Worm (Caenorhabditis elegans): Measurements from ENCODE around the gene irld-66.
A peak's percentile ranks its signal among the peaks of the same experiment; 100 is the strongest.

Gene irld-66

DNA sequence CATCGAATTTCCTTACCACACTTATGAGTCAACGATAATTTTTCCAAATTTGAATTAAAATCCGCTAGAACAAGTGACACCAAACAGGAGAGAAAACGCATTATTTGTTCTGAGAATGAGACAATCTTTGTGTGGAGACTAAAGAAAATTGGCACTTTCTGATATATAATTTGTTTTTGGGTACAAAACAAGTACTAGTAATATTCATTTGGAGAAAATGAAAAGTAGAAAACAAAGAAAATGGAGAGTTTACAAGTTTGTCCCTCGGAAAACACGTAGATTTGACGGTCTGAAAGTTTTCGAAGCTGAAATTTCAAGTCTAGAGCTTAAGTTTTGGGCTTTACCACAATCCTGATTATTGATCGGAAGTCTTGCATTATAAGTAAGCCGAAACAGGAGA, at the start of gene irld-66:
irld-66 (minus strand) TSS at position 101 of the 400 bp plus-strand sequence.
- no peak for TF ChIP-seq W03F9.2 (tag; optimal IDR thresholded peaks at IDR 0.05)
- no peak for TF ChIP-seq dao-5 (tag; optimal IDR thresholded peaks at IDR 0.05)
- TF ChIP-seq him-1 (tag; optimal IDR thresholded peaks at IDR 0.05) = no peak

DNA sequence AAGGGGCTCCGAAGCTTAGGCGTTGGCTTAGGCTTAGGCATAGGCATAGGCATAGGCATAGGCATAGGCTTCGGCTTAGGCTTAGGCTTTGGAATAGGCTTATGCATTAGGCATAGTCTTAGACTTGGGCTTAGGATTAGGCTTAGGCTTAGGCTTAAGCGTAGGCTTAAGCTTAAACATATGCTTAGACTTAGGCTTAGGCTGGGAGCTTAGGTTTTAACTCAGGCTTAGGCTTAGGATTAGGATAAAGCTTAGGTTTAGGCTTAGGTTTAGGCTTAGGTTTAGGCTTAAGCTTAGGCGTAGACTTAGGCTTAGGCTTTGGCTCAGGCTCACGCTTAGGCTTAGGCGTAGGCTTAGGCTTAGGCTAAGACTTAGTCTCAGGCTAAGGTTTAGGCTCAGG, 49.4 kb upstream of the irld-66 start:
- no peak for TF ChIP-seq dao-5 (tag; optimal IDR thresholded peaks at IDR 0.05)
- TF ChIP-seq him-1 (tag; optimal IDR thresholded peaks at IDR 0.05) = no peak
- no peak for TF ChIP-seq W03F9.2 (tag; optimal IDR thresholded peaks at IDR 0.05)

DNA sequence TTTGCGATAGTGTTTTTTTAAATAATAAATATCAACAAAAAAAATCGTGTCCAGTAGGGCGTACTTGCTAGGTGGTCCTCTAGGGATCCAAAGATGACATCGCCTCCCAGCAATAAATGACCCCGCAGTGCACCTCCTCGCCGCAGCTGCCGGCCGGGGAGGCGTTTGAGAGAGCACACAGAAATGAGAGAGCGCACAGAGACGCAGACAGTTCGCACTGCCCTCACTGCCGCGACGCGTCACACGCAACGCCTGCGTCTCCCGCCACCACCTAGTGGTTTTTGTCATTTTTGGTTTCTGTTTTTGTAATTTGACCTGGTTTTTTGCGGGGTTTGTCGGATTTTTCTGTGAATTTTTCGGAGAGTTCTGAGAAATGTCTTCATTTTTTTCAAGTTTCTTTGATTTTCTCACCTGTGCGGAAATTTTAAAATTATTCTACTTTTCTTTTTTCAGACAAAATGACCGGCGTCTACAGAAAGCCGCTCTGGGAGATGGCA, 47.3 kb upstream of the irld-66 start, which contains the start of gene lido-7:
lido-7 (plus strand) TSS at position 447 of the 497 bp plus-strand sequence.
- TF ChIP-seq dao-5 (tag; optimal IDR thresholded peaks at IDR 0.05) = no peak
- peak; percentile 18 for TF ChIP-seq him-1 (tag; optimal IDR thresholded peaks at IDR 0.05)

DNA sequence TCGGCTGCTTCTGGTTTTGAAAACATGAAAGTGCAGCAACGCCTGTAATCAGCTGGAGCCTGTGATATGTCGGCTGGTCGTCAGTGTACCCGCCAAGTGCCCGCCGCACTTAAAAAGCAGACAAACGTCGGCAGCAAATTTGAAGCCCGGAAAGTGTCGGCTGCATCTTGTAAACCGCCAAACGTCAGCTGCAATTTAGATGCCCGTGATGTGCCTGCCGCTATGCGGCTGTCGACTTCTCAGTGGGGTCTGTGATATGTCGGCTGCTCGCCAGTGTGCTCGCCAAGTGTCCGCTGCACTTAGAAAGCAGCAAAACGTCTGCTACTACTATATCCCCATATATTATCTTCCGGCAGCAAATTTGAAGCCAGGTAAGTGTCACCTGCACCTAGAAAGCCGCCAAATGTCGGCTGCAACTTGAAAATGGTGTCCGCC, 46.5 kb upstream of the irld-66 start:
- no peak for TF ChIP-seq him-1 (tag; optimal IDR thresholded peaks at IDR 0.05)
- no peak for TF ChIP-seq dao-5 (tag; optimal IDR thresholded peaks at IDR 0.05)
- no peak for TF ChIP-seq W03F9.2 (tag; optimal IDR thresholded peaks at IDR 0.05)

DNA sequence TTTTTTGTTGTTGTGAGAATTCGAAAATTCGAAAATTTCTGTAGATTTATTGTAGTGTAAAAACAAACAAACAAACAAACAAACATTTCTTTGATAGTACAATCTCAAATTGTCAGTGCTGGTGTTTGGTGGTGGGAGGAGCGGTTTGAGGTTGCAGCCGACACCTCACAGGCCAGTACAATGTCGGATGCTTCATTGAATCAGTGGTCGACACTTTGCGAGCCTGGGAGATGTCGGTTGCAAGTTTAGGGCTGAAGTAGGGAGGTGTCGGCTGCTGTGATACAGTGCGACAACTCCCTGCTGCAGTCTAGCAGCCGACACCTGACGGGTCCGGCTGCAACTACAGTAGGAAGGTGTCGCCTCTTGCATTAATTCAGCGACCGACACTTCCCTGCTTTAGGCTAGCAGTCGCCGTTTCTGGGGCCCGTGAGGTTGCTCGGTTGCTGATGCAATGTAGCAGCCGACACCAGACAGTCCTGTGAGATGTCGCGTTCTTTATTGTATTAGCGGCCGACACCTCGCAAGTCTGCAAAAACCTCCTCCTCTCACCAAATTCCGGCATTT, 45.4 kb upstream of the irld-66 start:
- TF ChIP-seq dao-5 (tag; optimal IDR thresholded peaks at IDR 0.05) = no peak
- TF ChIP-seq W03F9.2 (tag; optimal IDR thresholded peaks at IDR 0.05) = no peak
- TF ChIP-seq him-1 (tag; optimal IDR thresholded peaks at IDR 0.05) = no peak

DNA sequence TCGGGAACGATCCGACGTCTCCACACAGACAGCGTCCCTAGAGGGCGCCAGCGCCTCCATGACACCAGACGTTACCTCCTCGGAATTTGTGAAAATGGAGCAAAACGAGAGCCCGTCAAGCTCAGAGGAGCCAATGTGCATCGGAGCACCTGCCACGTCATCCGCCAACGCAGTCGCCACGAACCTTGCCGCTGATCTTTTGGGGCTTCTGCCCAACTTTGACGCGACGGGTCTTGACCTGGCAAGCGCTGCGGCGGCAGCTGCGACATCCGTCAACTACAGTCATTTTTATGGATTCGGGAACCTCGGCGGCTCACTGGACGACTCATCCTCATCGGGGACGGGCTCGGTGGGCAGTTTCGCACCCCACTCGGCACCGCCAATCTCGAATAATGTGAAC, 44.8 kb upstream of the irld-66 start:
- no peak for TF ChIP-seq him-1 (tag; optimal IDR thresholded peaks at IDR 0.05)
- TF ChIP-seq W03F9.2 (tag; optimal IDR thresholded peaks at IDR 0.05) = no peak
- no peak for TF ChIP-seq dao-5 (tag; optimal IDR thresholded peaks at IDR 0.05)

DNA sequence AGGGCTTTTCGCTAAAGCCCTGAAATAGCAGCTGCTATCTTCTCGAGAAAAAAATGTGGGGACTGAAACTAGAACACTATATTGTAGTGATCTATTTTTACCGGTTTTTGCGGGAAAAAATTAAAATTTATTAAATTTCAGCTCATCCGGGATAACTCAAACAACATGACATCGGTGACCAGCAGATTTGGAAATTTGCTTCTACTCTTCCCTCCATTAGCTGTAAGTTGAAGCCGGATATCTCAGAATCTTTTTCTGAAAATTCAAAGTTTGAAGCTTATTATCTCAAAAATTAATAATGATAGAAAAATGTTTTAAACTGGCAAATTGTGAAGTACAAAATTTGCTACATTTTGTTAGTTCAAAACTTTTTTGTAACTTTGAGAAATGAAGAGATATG, 43.7 kb upstream of the irld-66 start:
- TF ChIP-seq W03F9.2 (tag; optimal IDR thresholded peaks at IDR 0.05) (no peak), him-1 (tag; optimal IDR thresholded peaks at IDR 0.05) (no peak), dao-5 (tag; optimal IDR thresholded peaks at IDR 0.05) (no peak)

DNA sequence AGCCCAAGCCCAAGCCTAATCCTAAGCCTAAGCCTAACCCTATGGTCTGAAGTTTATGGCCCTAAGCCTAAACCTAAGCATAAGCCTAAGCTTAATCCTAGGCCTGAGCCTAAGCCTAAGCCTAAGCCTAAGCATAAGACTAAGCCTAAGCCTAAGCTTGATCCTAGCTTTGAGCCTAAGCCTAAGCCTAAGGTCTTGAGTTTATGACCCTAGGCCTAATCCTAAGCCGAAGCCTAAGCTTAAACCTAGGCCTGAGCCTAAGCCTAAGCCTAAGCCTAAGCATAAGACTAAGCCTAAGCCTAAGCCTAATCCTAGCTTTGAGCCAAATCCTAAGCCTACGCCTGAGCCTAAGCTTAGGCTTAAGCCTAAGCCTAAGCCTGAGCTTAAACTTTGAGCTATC, 38.4 kb upstream of the irld-66 start:
- TF ChIP-seq W03F9.2 (tag; optimal IDR thresholded peaks at IDR 0.05) = no peak

DNA sequence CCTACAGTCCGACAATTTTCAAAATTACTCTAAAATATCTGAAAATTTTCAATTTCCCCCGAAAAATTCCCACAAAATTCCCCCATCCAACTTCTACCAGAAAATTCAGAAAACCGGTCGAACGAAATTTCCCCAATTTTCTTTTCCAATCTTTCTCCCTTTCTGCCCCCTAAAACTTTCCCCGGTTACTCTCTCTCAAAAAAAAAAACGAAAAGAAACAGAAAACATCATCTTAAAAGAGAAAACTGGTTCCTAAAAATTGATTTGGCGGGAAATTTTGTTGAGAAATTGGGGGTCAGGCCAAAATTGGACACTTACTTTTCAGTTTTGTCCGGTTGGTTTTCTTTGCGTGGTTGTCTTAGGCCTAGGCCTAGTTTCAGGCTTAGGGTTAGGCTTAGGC, 37.0 kb upstream of the irld-66 start:
- TF ChIP-seq W03F9.2 (tag; optimal IDR thresholded peaks at IDR 0.05) (no peak), him-1 (tag; optimal IDR thresholded peaks at IDR 0.05) (no peak), dao-5 (tag; optimal IDR thresholded peaks at IDR 0.05) (no peak)

DNA sequence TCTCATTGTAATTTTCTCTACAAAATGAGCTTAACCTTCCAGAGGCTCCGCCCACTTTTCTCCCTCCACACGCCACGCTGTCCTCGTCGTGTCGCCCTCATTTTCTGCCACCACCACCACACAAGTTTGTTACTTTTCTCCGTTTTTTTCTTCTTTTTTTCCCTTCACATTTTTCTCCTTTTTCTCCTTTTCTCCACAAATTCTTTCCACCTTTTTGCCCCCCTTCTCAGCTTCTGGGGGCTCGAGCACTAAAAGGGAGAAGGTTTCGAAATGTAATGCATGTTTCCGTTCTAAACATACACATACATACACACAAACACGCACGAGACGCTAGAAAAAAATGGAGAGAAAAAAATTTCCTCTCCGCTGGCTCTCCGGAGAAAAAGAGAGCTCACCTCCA, 36.0 kb upstream of the irld-66 start, which contains the start of gene nhr-88:
nhr-88 (plus strand) TSS at position 43 of the 400 bp plus-strand sequence.
- TF ChIP-seq W03F9.2 (tag; optimal IDR thresholded peaks at IDR 0.05) (no peak), him-1 (tag; optimal IDR thresholded peaks at IDR 0.05) (no peak), dao-5 (tag; optimal IDR thresholded peaks at IDR 0.05) (no peak)

DNA sequence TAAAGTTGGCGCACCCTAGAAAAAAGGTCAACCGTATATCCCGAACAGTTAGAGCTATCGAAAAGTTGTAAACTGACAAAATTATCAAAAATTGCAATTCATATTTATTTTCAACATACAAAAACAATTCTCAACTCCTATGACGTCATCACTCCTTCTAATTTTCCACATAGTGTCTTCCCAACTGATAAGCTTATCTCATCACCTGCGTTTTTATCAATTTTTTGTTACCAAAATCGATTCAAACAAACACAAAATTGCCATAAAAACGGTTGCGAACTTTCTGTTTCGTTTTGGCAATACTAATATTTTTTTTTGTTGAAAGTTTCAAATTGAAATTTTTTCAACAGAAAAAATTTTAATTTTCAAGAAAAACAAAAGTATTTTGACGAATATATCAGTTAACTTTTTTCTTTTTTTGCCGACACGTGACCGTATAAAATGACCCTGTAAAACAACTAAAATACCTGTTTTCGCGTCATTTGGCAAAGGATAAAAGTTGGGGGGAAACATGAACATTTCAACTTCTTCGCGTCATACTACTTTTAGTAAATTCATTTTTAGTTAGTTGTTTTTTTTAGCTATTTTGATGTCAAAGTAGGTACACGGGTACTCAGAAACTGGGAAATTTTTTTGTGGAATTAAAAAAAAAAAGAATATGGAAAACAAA, 35.0 kb upstream of the irld-66 start:
- TF ChIP-seq him-1 (tag; optimal IDR thresholded peaks at IDR 0.05) (no peak), W03F9.2 (tag; optimal IDR thresholded peaks at IDR 0.05) (no peak), dao-5 (tag; optimal IDR thresholded peaks at IDR 0.05) (no peak)

DNA sequence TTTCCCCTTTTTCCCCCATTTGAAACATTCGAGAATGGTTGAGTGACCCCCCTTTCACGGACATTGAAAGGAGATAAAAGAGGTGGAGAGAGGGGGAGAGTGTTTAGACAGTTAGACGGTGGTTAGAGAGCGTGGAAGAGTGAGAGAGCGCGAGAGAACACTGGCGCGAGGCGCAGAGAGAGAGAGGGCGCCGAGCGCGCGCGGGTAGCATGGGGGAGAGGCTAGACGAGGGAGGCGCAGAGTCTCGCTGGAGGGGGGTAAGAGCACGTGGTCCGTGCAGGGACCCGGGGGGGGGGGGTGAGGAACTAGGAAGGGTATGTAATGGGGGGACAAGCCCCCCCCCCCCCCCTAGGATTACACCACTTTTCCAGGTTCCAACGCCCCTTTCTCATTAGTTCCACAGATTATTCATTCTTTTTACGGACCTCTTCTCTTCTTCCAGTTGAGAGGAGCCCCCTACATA, 33.3 kb upstream of the irld-66 start:
- TF ChIP-seq him-1 (tag; optimal IDR thresholded peaks at IDR 0.05) (peak; percentile 91), dao-5 (tag; optimal IDR thresholded peaks at IDR 0.05) (no peak), W03F9.2 (tag; optimal IDR thresholded peaks at IDR 0.05) (no peak)

DNA sequence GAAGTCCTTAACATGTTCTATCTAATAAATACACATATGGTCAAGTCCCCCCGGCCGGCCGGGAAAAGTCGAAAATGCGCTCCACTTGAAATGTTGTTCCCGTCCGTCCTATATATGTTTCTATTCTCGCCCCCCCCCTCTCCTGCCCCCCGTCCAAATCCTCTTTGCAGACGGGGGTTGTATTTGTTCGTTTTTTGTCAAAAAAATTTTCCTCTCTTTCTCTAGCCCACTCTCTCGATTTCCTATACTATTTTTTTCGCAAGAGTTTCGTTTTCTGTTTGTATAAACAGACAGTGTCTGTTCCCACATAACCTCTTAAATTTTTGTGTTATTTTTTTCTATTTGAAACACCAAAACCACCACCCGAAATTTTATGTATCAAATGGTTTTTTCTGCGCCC, 26.4 kb upstream of the irld-66 start:
- no peak for TF ChIP-seq him-1 (tag; optimal IDR thresholded peaks at IDR 0.05)
- no peak for TF ChIP-seq dao-5 (tag; optimal IDR thresholded peaks at IDR 0.05)
- no peak for TF ChIP-seq W03F9.2 (tag; optimal IDR thresholded peaks at IDR 0.05)

DNA sequence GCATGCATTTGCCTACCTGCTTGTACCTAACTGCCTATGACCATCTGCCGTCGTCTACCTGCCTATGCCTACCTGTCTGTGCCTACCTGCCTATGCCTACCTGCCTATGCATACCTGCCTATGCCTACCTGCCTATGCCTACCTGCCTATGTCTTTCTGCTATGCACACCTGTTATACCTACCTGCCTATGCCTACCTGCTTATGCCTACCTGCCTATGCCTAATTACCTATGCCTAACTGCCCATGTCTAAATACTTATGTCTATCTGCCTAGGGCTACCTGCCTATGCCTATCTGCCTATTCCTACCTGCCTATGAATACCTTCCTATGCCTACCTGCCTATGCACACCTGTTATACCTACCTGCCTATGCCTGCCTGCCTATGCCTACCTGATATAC, 25.7 kb upstream of the irld-66 start:
- TF ChIP-seq W03F9.2 (tag; optimal IDR thresholded peaks at IDR 0.05) = no peak
- TF ChIP-seq dao-5 (tag; optimal IDR thresholded peaks at IDR 0.05) = no peak
- TF ChIP-seq him-1 (tag; optimal IDR thresholded peaks at IDR 0.05) = no peak

All from whole organism, L4/young adult.